Worm (Caenorhabditis elegans) whole organism, mixed stage, embryonic: ENCODE measurements around the gene col-181.

Source experiments
- tbx-8 ChIP-seq: fragments of 200-800 bp; sonication (Bioruptor generic); optimal IDR thresholded peaks from 2 replicates; lab custom pipeline; 2018; ENCODE audit warnings: mild to moderate bottlenecking, missing genetic modification characterization, moderate library complexity, missing compliant biosample characterization
- unc-62 ChIP-seq: fragments of 150-350 bp; optimal IDR thresholded peaks from 2 replicates; lab custom pipeline; 2014; ENCODE audit warnings: missing biosample characterization, missing genetic modification reagents, missing genetic modification characterization
- ztf-11 ChIP-seq: fragments of 150-350 bp; optimal IDR thresholded peaks from 2 replicates; lab custom pipeline; 2014; ENCODE audit warnings: missing biosample characterization, missing genetic modification characterization

- TF ChIP-seq ztf-11 (tag; lab: Kevin White, UChicago) (no peak), unc-62 (no peak), tbx-8 (GFP tag; lab: Kevin White, UChicago) (no peak)
These were observed 9.3 kb downstream of the col-181 start, which contains the start of gene lgc-15 for ce11 chrX:12114024-12114423.
